Fruit fly (Drosophila melanogaster) whole organism, pupa: ENCODE measurements around the gene CG9121.

Experiments used
- CG12605 ChIP-seq: fragments of 200-800 bp; sonication (Bioruptor generic); IDR thresholded peaks from 2 replicates; pipeline ENCODE4 v1.3.6; 2022; ENCODE audit warnings: missing biosample characterization, missing genetic modification characterization
- CG13204 ChIP-seq: fragments of 200-800 bp; sonication (Bioruptor generic); optimal IDR thresholded peaks from 2 replicates; lab custom pipeline; 2018; ENCODE audit warnings: missing biosample characterization, mild to moderate bottlenecking, missing genetic modification characterization, moderate library complexity
- CG32121 ChIP-seq: fragments of 200-800 bp; sonication (Bioruptor generic); IDR thresholded peaks from 2 replicates; pipeline ENCODE4 v1.3.6; 2022; ENCODE audit warnings: missing biosample characterization, missing genetic modification characterization
- CG8159 ChIP-seq: fragments of 200-800 bp; sonication (Bioruptor generic); optimal IDR thresholded peaks from 3 replicates; lab custom pipeline; 2018; ENCODE audit warnings: missing biosample characterization, mild to moderate bottlenecking, missing genetic modification characterization, moderate library complexity
- Ets98B ChIP-seq: fragments of 200-800 bp; sonication (Bioruptor generic); IDR thresholded peaks from 2 replicates; pipeline ENCODE4 v1.3.6; 2022; ENCODE audit warnings: missing biosample characterization, missing genetic modification characterization
- fd96Ca ChIP-seq: fragments of 200-800 bp; sonication (Bioruptor generic); IDR thresholded peaks from 3 replicates; pipeline ENCODE4 v1.3.6; 2022; ENCODE audit warnings: missing biosample characterization, missing genetic modification characterization

DNA sequence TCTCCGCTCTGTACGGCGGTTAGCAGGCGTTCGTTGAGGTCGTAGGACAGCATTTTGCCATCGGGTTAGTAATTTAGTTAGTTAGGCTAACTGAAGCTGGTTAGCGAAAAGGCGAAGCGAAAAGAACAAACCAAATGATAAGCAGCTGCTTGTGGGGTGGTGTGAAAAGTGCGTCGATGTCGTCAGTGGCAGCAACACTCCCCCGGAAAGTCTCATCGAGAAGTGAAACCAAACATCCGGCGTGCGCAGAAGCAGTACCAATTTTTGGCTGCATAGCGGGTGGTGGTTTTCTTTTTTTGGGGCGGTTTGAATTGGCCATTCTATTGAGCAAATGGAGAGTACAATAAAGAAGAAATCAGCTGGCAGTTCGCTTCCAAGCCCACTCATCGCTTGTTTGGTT, at the start of gene CG9121:
- TF ChIP-seq fd96Ca (GFP tag; lab: Robert Waterston, UW): no peak
- no peak for TF ChIP-seq CG32121
- TF ChIP-seq CG13204: no peak
- TF ChIP-seq CG12605 (GFP tag; lab: Robert Waterston, UW): no peak
- TF ChIP-seq CG8159 (tag; lab: Kevin White, UChicago): no peak
- no peak for TF ChIP-seq Ets98B (GFP tag; lab: Robert Waterston, UW)
